Worm (Caenorhabditis elegans): ENCODE results near the gene spot-1.

The spot-1 gene

ce11 chrIII:7232782-7233181, 44.3 kb downstream of the spot-1 start, which contains the start of gene adr-2:
Gene adr-2 (minus strand): TSS chrIII:7232882.
- no peak for TF ChIP-seq snpc-4 (tag; optimal IDR thresholded peaks at IDR 0.05)
- TF ChIP-seq lsy-12 (tag; optimal IDR thresholded peaks at IDR 0.05): no peak
- no peak for TF ChIP-seq fkh-10 (GFP tag; optimal IDR thresholded peaks at IDR 0.05)
- no peak for TF ChIP-seq mdl-1 (tag; optimal IDR thresholded peaks at IDR 0.05)
- TF ChIP-seq elt-3 (tag; optimal IDR thresholded peaks at IDR 0.05): no peak
- TF ChIP-seq skn-1 (tag; optimal IDR thresholded peaks at IDR 0.05): no peak
- TF ChIP-seq nfya-1 (tag; optimal IDR thresholded peaks at IDR 0.05; ENCODE audit: insufficient read depth): no peak
- TF ChIP-seq aly-2 (tag; optimal IDR thresholded peaks at IDR 0.05): no peak
- TF ChIP-seq egl-5 (tag; optimal IDR thresholded peaks at IDR 0.05): no peak
- no peak for TF ChIP-seq R02D3.7 (tag; optimal IDR thresholded peaks at IDR 0.05)
- TF ChIP-seq pha-4 (tag; optimal IDR thresholded peaks at IDR 0.05): no peak
- no peak for TF ChIP-seq nhr-23 (tag; optimal IDR thresholded peaks at IDR 0.05)
- no peak for TF ChIP-seq ama-1 (optimal IDR thresholded peaks at IDR 0.05)
- TF ChIP-seq ceh-28 (tag; optimal IDR thresholded peaks at IDR 0.05): no peak
- no peak for TF ChIP-seq zag-1 (tag; optimal IDR thresholded peaks at IDR 0.05)
- TF ChIP-seq ZK546.5 (tag; optimal IDR thresholded peaks at IDR 0.05): no peak

ce11 chrIII:7230841-7231240, 46.2 kb downstream of the spot-1 start, which contains the start of gene R151.10:
Gene R151.10 (minus strand): TSS chrIII:7230941.
- TF ChIP-seq nhr-67 (tag; optimal IDR thresholded peaks at IDR 0.05) (no peak), egl-5 (tag; optimal IDR thresholded peaks at IDR 0.05) (no peak), pha-4 (tag; optimal IDR thresholded peaks at IDR 0.05) (no peak), ztf-4 (tag; optimal IDR thresholded peaks at IDR 0.05) (no peak), fos-1 (tag; optimal IDR thresholded peaks at IDR 0.05) (no peak), hmg-11 (tag; optimal IDR thresholded peaks at IDR 0.05) (no peak), daf-12 (tag; optimal IDR thresholded peaks at IDR 0.05) (no peak), jun-1 (tag; optimal IDR thresholded peaks at IDR 0.05) (no peak)

- no peak for TF ChIP-seq ceh-9 (tag; optimal IDR thresholded peaks at IDR 0.05)
- TF ChIP-seq snpc-4 (tag; optimal IDR thresholded peaks at IDR 0.05): no peak
- TF ChIP-seq hmg-11 (tag; optimal IDR thresholded peaks at IDR 0.05): no peak
- TF ChIP-seq fkh-2 (tag; optimal IDR thresholded peaks at IDR 0.05): no peak
- TF ChIP-seq lin-39 (tag; optimal IDR thresholded peaks at IDR 0.05): no peak
Measured at ce11 chrIII:7229687-7230086, 47.4 kb downstream of the spot-1 start, which contains the start of gene R151.8. Gene R151.8 (minus strand): TSS chrIII:7229787.

ce11 chrIII:7226607-7227006, 50.5 kb downstream of the spot-1 start, which contains the start of gene hsp-75:
Gene hsp-75 (minus strand): TSS chrIII:7226707.
- TF ChIP-seq nhr-11 (tag; optimal IDR thresholded peaks at IDR 0.05) (no peak), ztf-11 (tag; optimal IDR thresholded peaks at IDR 0.05) (no peak), nhr-67 (tag; optimal IDR thresholded peaks at IDR 0.05) (no peak), fkh-10 (GFP tag; optimal IDR thresholded peaks at IDR 0.05) (no peak), ceh-82 (tag; optimal IDR thresholded peaks at IDR 0.05) (no peak), nhr-43 (tag; optimal IDR thresholded peaks at IDR 0.05; ENCODE audit: poor library complexity, severe bottlenecking) (no peak)

Measured in whole organism, L3 larva.